Fruit fly (Drosophila melanogaster) whole organism, prepupa: Measurements from ENCODE around the gene CG31798.

Experiments used
- CG3919 ChIP-seq: fragments of 200-800 bp; sonication (Bioruptor generic); optimal IDR thresholded peaks from 3 replicates; lab custom pipeline; 2016; ENCODE audit warnings: missing biosample characterization, missing genetic modification characterization
- Sox102F ChIP-seq: fragments of 200-800 bp; sonication (Bioruptor generic); optimal IDR thresholded peaks from 2 replicates; lab custom pipeline; 2016; ENCODE audit warnings: missing biosample characterization, mild to moderate bottlenecking, missing genetic modification characterization
- ss ChIP-seq, 2 experiments: fragments of 200-800 bp; sonication (Bioruptor generic); optimal IDR thresholded peaks; 2 replicates in 1 of 2; 3 replicates in 1 of 2; lab custom pipeline; 2017 to 2018; ENCODE audit warnings: mild to moderate bottlenecking in 2 of 2, missing biosample characterization in 2 of 2, missing genetic modification characterization in 2 of 2, moderate library complexity in 1 of 2

DNA sequence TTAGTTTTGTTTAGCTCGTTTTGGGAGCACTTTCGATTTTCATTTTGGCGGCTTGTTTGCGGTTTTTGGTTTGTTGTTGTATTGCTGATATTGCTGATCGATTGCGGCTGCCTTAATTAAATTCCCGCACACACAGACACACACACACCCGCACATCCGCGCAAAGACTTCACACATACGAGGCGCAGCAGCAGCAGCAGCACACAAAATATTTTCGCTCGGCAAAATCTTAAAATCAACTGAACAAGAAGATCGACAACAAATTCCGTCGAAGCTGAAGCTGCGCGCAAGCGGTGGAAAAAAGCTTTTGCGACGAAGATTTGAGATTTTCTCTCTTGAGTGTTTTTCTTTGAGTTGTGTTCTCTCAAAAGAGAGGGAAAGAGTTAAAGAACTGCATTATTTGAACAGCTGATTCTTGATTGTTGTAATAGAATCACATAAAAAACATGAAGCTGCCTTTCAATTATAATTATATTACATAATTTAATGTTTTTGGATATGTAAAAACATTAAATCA, 20.3 kb downstream of the CG31798 start:
- TF ChIP-seq CG3919, result no peak
- TF ChIP-seq Sox102F (GFP tag; lab: Kevin White, UChicago), result no peak
- TF ChIP-seq ss (GFP tag; optimal IDR thresholded peaks at IDR 0.05; lab: Kevin White, UChicago), result peak in 1 of 2 experiments; percentile 11
